Fruit fly (Drosophila melanogaster) whole organism, embryonic: Measurements from ENCODE around the gene beat-Ib.

ENCODE experiments used
- ATbp ChIP-seq: fragments of 200-800 bp; sonication (Bioruptor generic); optimal IDR thresholded peaks from 2 replicates; lab custom pipeline; 2017; ENCODE audit warnings: missing biosample characterization, mild to moderate bottlenecking, missing genetic modification characterization, missing genetic modification reagents
- Abd-B ChIP-seq: fragments of 200-800 bp; sonication (Bioruptor generic); optimal IDR thresholded peaks from 2 replicates; lab custom pipeline; 2018; ENCODE audit warnings: missing biosample characterization, mild to moderate bottlenecking, missing genetic modification characterization, moderate library complexity
- Ada2b ChIP-seq: fragments of 200-800 bp; sonication (Bioruptor generic); IDR thresholded peaks from 2 replicates; pipeline ENCODE4 v1.3.6; 2022; ENCODE audit warnings: missing biosample characterization, missing genetic modification characterization
- Awh ChIP-seq: fragments of 200-800 bp; sonication (Bioruptor generic); IDR thresholded peaks from 2 replicates; pipeline ENCODE4, ENCODE4 v1.3.6; 2022; ENCODE audit warnings: missing biosample characterization, missing genetic modification characterization
- CG10267 ChIP-seq: fragments of 200-800 bp; sonication (Bioruptor generic); optimal IDR thresholded peaks from 2 replicates; lab custom pipeline; 2018; ENCODE audit warnings: missing biosample characterization, mild to moderate bottlenecking, missing genetic modification characterization, moderate library complexity
- CG10462 ChIP-seq: fragments of 200-800 bp; sonication (Bioruptor generic); optimal IDR thresholded peaks from 2 replicates; lab custom pipeline; 2016; ENCODE audit warnings: missing biosample characterization, missing genetic modification characterization
- CG11093 ChIP-seq: fragments of 200-800 bp; sonication (Bioruptor generic); IDR thresholded peaks from 3 replicates; pipeline ENCODE4 v1.3.6; 2022; ENCODE audit warnings: missing biosample characterization, missing genetic modification characterization
- CG13424 ChIP-seq: fragments of 200-800 bp; sonication (Bioruptor generic); optimal IDR thresholded peaks from 2 replicates; lab custom pipeline; 2019; ENCODE audit warnings: missing biosample characterization, mild to moderate bottlenecking, missing genetic modification characterization, moderate library complexity
- CG15011 ChIP-seq: fragments of 200-800 bp; sonication (Bioruptor generic); optimal IDR thresholded peaks from 3 replicates; lab custom pipeline; 2018; ENCODE audit warnings: missing biosample characterization, mild to moderate bottlenecking, missing genetic modification characterization
- CG1529 ChIP-seq: fragments of 200-800 bp; sonication (Bioruptor generic); optimal IDR thresholded peaks from 3 replicates; lab custom pipeline; 2018; ENCODE audit warnings: missing biosample characterization, missing genetic modification characterization
- CG18262 ChIP-seq: fragments of 200-800 bp; optimal IDR thresholded peaks from 3 replicates; lab custom pipeline; 2019; ENCODE audit warnings: missing biosample characterization, mild to moderate bottlenecking, missing genetic modification characterization, moderate library complexity
- CG1832 ChIP-seq: fragments of 200-800 bp; sonication (Bioruptor generic); optimal IDR thresholded peaks from 2 replicates; lab custom pipeline; 2017; ENCODE audit warnings: missing biosample characterization, mild to moderate bottlenecking, missing genetic modification characterization, inconsistent platforms
- CG2712 ChIP-seq: fragments of 200-800 bp; optimal IDR thresholded peaks from 3 replicates; lab custom pipeline; 2019; ENCODE audit warnings: missing biosample characterization, mild to moderate bottlenecking, missing genetic modification characterization, moderate library complexity
- CG31224 ChIP-seq: fragments of 200-800 bp; sonication (Bioruptor generic); IDR thresholded peaks from 2 replicates; pipeline ENCODE4 v1.3.6; 2022; ENCODE audit warnings: missing biosample characterization, missing genetic modification characterization
- CG32772 ChIP-seq: fragments of 200-800 bp; sonication (Bioruptor generic); IDR thresholded peaks from 2 replicates; pipeline ENCODE4 v1.3.6; 2022; ENCODE audit warnings: missing biosample characterization, missing genetic modification characterization
- CG33557 ChIP-seq: fragments of 200-800 bp; sonication (Bioruptor generic); optimal IDR thresholded peaks from 2 replicates; lab custom pipeline; 2019; ENCODE audit warnings: missing biosample characterization, mild to moderate bottlenecking, missing genetic modification characterization, moderate library complexity
- CG3995 ChIP-seq: fragments of 200-800 bp; sonication (Bioruptor generic); optimal IDR thresholded peaks from 3 replicates; lab custom pipeline; 2016; ENCODE audit warnings: missing biosample characterization, missing genetic modification characterization
- CG4617 ChIP-seq: fragments of 200-800 bp; sonication (Bioruptor generic); optimal IDR thresholded peaks from 3 replicates; lab custom pipeline; 2016; ENCODE audit warnings: missing biosample characterization, missing genetic modification characterization, borderline replicate concordance
- CG6683 ChIP-seq: fragments of 200-800 bp; sonication (Bioruptor generic); optimal IDR thresholded peaks from 2 replicates; lab custom pipeline; 2017; ENCODE audit warnings: missing biosample characterization, mild to moderate bottlenecking, missing genetic modification characterization, missing genetic modification reagents
- CG7271 ChIP-seq: fragments of 200-800 bp; sonication (Bioruptor generic); optimal IDR thresholded peaks from 2 replicates; lab custom pipeline; 2018; ENCODE audit warnings: missing biosample characterization, mild to moderate bottlenecking, missing genetic modification characterization, moderate library complexity
- CG8359 ChIP-seq: fragments of 200-800 bp; sonication (Bioruptor generic); optimal IDR thresholded peaks from 2 replicates; lab custom pipeline; 2017; ENCODE audit warnings: missing biosample characterization, mild to moderate bottlenecking, missing genetic modification characterization, borderline replicate concordance
- CG9215 ChIP-seq: fragments of 200-800 bp; sonication (Bioruptor generic); IDR thresholded peaks from 2 replicates; pipeline ENCODE4 v1.3.6; 2022; ENCODE audit warnings: missing biosample characterization, missing genetic modification characterization
- CG9932 ChIP-seq: fragments of 200-800 bp; sonication (Bioruptor generic); IDR thresholded peaks from 2 replicates; pipeline ENCODE4 v1.3.6; 2022; ENCODE audit warnings: missing biosample characterization, missing genetic modification characterization
- Dip2 ChIP-seq: fragments of 200-800 bp; sonication (Bioruptor generic); IDR thresholded peaks from 2 replicates; pipeline ENCODE4 v1.3.6; 2022; ENCODE audit warnings: missing biosample characterization, missing genetic modification characterization
- Dref ChIP-seq: fragments of 200-800 bp; sonication (Bioruptor generic); IDR thresholded peaks from 2 replicates; pipeline ENCODE4 v1.3.6; 2022; ENCODE audit warnings: missing biosample characterization, missing genetic modification characterization
- Drgx ChIP-seq: fragments of 200-800 bp; sonication (Bioruptor generic); IDR thresholded peaks from 2 replicates; pipeline ENCODE4 v1.3.6; 2022; ENCODE audit warnings: missing biosample characterization, missing genetic modification characterization
- Fer2 ChIP-seq: fragments of 200-800 bp; sonication (Bioruptor generic); optimal IDR thresholded peaks from 2 replicates; lab custom pipeline; 2018; ENCODE audit warnings: missing biosample characterization, mild to moderate bottlenecking, missing genetic modification characterization, moderate library complexity
- Gug ChIP-seq: fragments of 200-800 bp; sonication (Bioruptor generic); IDR thresholded peaks from 4 replicates; pipeline ENCODE4 v1.3.6; 2022; ENCODE audit warnings: missing biosample characterization, missing genetic modification characterization
- HLHmδ ChIP-seq: fragments of 200-800 bp; sonication (Bioruptor generic); optimal IDR thresholded peaks from 2 replicates; lab custom pipeline; 2018; ENCODE audit warnings: missing biosample characterization, mild to moderate bottlenecking, missing genetic modification characterization, moderate library complexity
- Hey ChIP-seq: fragments of 200-800 bp; sonication (Bioruptor generic); optimal IDR thresholded peaks from 3 replicates; lab custom pipeline; 2018; ENCODE audit warnings: missing biosample characterization, mild to moderate bottlenecking, missing genetic modification characterization
- Hr78 ChIP-seq, 2 experiments: fragments of 200-800 bp in 1 of 2; fragments of >200 bp in 1 of 2; sonication (Bioruptor generic) in 1 of 2; optimal IDR thresholded peaks; 2 replicates each; lab custom pipeline; 2017 to 2019; ENCODE audit warnings: missing biosample characterization in 2 of 2, missing genetic modification characterization in 2 of 2, mild to moderate bottlenecking in 1 of 2, moderate library complexity in 1 of 2
- NC2α ChIP-seq: fragments of 200-800 bp; sonication (Bioruptor generic); optimal IDR thresholded peaks from 2 replicates; lab custom pipeline; 2016; ENCODE audit warnings: missing biosample characterization, missing genetic modification characterization
- Nf-YA ChIP-seq: fragments of 200-800 bp; sonication (Bioruptor generic); IDR thresholded peaks from 2 replicates; pipeline ENCODE4 v1.3.6; 2022; ENCODE audit warnings: missing biosample characterization, missing genetic modification characterization
- Pdp1 ChIP-seq, 2 experiments: fragments of 200-800 bp; sonication (Bioruptor generic); optimal IDR thresholded peaks; 3 replicates each; lab custom pipeline; 2016; ENCODE audit warnings: missing biosample characterization in 2 of 2, missing genetic modification characterization in 2 of 2, mild to moderate bottlenecking in 1 of 2, moderate library complexity in 1 of 2
- YL-1 ChIP-seq: fragments of 200-800 bp; sonication (Bioruptor generic); optimal IDR thresholded peaks from 3 replicates; lab custom pipeline; 2017; ENCODE audit warnings: missing biosample characterization, mild to moderate bottlenecking, missing genetic modification characterization
- abd-A ChIP-seq: fragments of 200-800 bp; sonication (Bioruptor generic); optimal IDR thresholded peaks from 3 replicates; lab custom pipeline; 2019; ENCODE audit warnings: missing biosample characterization, mild to moderate bottlenecking, missing genetic modification characterization, moderate library complexity
- cad ChIP-seq: fragments of >200 bp; optimal IDR thresholded peaks from 2 replicates; lab custom pipeline; 2017; ENCODE audit warnings: missing biosample characterization, missing genetic modification characterization
- croc ChIP-seq: fragments of 200-800 bp; sonication (Bioruptor generic); conservative IDR thresholded peaks from 3 replicates; pipeline ENCODE4 v1.3.6; 2022; ENCODE audit warnings: missing biosample characterization, missing genetic modification characterization
- dati ChIP-seq: fragments of 200-800 bp; sonication (Bioruptor generic); IDR thresholded peaks from 2 replicates; pipeline ENCODE4 v1.3.6; 2022; ENCODE audit warnings: missing biosample characterization, missing genetic modification characterization
- ewg ChIP-seq: fragments of 200-800 bp; sonication (Bioruptor generic); optimal IDR thresholded peaks from 3 replicates; lab custom pipeline; 2017; ENCODE audit warnings: mild to moderate bottlenecking, missing biosample characterization, missing genetic modification reagents, missing genetic modification characterization
- gt ChIP-seq: fragments of 200-800 bp; sonication (Bioruptor generic); IDR thresholded peaks from 2 replicates; pipeline ENCODE4 v1.3.6; 2022; ENCODE audit warnings: missing biosample characterization, missing genetic modification characterization
- inv ChIP-seq: fragments of 200-800 bp; sonication (Bioruptor generic); IDR thresholded peaks from 2 replicates; pipeline ENCODE4 v1.3.6; 2022; ENCODE audit warnings: missing biosample characterization, missing genetic modification characterization; ENCODE audit not compliant: partially characterized antibody
- kay ChIP-seq: fragments of 200-800 bp; sonication (Bioruptor generic); optimal IDR thresholded peaks from 2 replicates; lab custom pipeline; 2016; ENCODE audit warnings: missing biosample characterization, missing genetic modification characterization
- kni ChIP-seq: fragments of 200-800 bp; sonication (Bioruptor generic); optimal IDR thresholded peaks from 3 replicates; lab custom pipeline; 2017; ENCODE audit warnings: mild to moderate bottlenecking, missing biosample characterization, missing genetic modification reagents, missing genetic modification characterization
- lab ChIP-seq: fragments of 200-800 bp; sonication (Bioruptor generic); optimal IDR thresholded peaks from 3 replicates; lab custom pipeline; 2017; ENCODE audit warnings: missing biosample characterization, missing genetic modification characterization, mild to moderate bottlenecking, moderate library complexity, missing genetic modification reagents
- sima ChIP-seq: fragments of 200-800 bp; sonication (Bioruptor generic); optimal IDR thresholded peaks from 2 replicates; lab custom pipeline; 2016; ENCODE audit warnings: missing biosample characterization, missing genetic modification characterization
- sqz ChIP-seq: fragments of 200-800 bp; sonication (Bioruptor generic); optimal IDR thresholded peaks from 3 replicates; lab custom pipeline; 2018; ENCODE audit warnings: missing biosample characterization, mild to moderate bottlenecking, missing genetic modification characterization
- vfl ChIP-seq: fragments of 200-800 bp; sonication (Bioruptor generic); optimal IDR thresholded peaks from 2 replicates; lab custom pipeline; 2016; ENCODE audit warnings: missing biosample characterization, missing genetic modification characterization
- zen2 ChIP-seq: fragments of 200-800 bp; sonication (Bioruptor generic); IDR thresholded peaks from 3 replicates; pipeline ENCODE4 v1.3.6; 2022; ENCODE audit warnings: missing biosample characterization, missing genetic modification characterization; ENCODE audit not compliant: partially characterized antibody

Gene beat-Ib

dm6 chr2L:15910937-15911590 is 51.2 kb downstream of the beat-Ib start (continued):
- TF ChIP-seq Fer2 (tag; lab: Kevin White, UChicago): peak; percentile 87
- TF ChIP-seq kay (GFP tag; lab: Kevin White, UChicago): peak; percentile 94
- TF ChIP-seq Gug (GFP tag; lab: Robert Waterston, UW): peak; percentile 89
- peak; percentile 95 for TF ChIP-seq CG10462 (GFP tag; lab: Kevin White, UChicago)
- TF ChIP-seq croc (GFP tag; lab: Robert Waterston, UW): peak; percentile 93
- peak; percentile 90 for TF ChIP-seq CG10267 (tag; lab: Kevin White, UChicago)
- TF ChIP-seq CG6683 (GFP tag; lab: Kevin White, UChicago): peak; percentile 82
- TF ChIP-seq Nf-YA (GFP tag; lab: Robert Waterston, UW): peak; percentile 85
- peak; percentile 89 for TF ChIP-seq CG15011 (GFP tag; lab: Kevin White, UChicago)
- peak; percentile 97 for TF ChIP-seq CG18262
- peak; percentile 93 for TF ChIP-seq Awh (GFP tag; lab: Robert Waterston, UW)
- peak; percentile 93 for TF ChIP-seq kni
- TF ChIP-seq lab: peak; percentile 95
- peak; percentile 96 for TF ChIP-seq CG1529
- no peak for TF ChIP-seq cad (GFP tag; lab: Kevin White, UChicago)
- peak; percentile 93 for TF ChIP-seq Abd-B (GFP tag; lab: Kevin White, UChicago)
- peak; percentile 97 for TF ChIP-seq CG32772 (GFP tag; lab: Robert Waterston, UW)
- peak; percentile 90 for TF ChIP-seq CG8359 (GFP tag; lab: Kevin White, UChicago)
- peak; percentile 96 for TF ChIP-seq Drgx (GFP tag; lab: Robert Waterston, UW)
- TF ChIP-seq CG31224 (GFP tag; lab: Robert Waterston, UW): peak; percentile 97
- peak; percentile 98 for TF ChIP-seq HLHmδ (GFP tag; lab: Kevin White, UChicago)
- peak; percentile 71 for TF ChIP-seq CG7271 (tag; lab: Kevin White, UChicago)
- TF ChIP-seq gt: peak; percentile 75
- TF ChIP-seq Hey (tag; lab: Kevin White, UChicago): peak; percentile 2
- TF ChIP-seq inv (GFP tag; lab: Robert Waterston, UW): peak; percentile 44; the same call in 1 of the 2 replicates
- no peak for TF ChIP-seq CG1832 (GFP tag; lab: Kevin White, UChicago)
- TF ChIP-seq CG9215 (GFP tag; lab: Robert Waterston, UW): peak; percentile 90
- no peak for TF ChIP-seq Dref (GFP tag; lab: Robert Waterston, UW)
- TF ChIP-seq abd-A (tag; lab: Kevin White, UChicago): no peak
- peak; percentile 87 for TF ChIP-seq vfl (GFP tag; lab: Kevin White, UChicago)
- TF ChIP-seq sqz (GFP tag; lab: Kevin White, UChicago): peak; percentile 92
- peak; percentile 94 for TF ChIP-seq ewg (GFP tag; lab: Kevin White, UChicago)
- TF ChIP-seq CG4617 (GFP tag; lab: Kevin White, UChicago): peak; percentile 84
- no peak for TF ChIP-seq Hr78 (GFP tag; optimal IDR thresholded peaks at IDR 0.05; lab: Kevin White, UChicago)
- peak; percentile 93 for TF ChIP-seq Ada2b (GFP tag; lab: Robert Waterston, UW)
- TF ChIP-seq CG33557 (GFP tag; lab: Kevin White, UChicago): peak; percentile 90
- TF ChIP-seq YL-1 (GFP tag; lab: Kevin White, UChicago): peak; percentile 81
- peak; percentile 92 for TF ChIP-seq CG11093 (GFP tag; lab: Robert Waterston, UW)
- peak; percentile 85; the same call in 1 of the 2 replicates for TF ChIP-seq dati (GFP tag; lab: Robert Waterston, UW)
- peak; percentile 97 for TF ChIP-seq CG13424 (tag; lab: Kevin White, UChicago)
- peak; percentile 91 to 96 for TF ChIP-seq Pdp1 (GFP tag; optimal IDR thresholded peaks at IDR 0.05; lab: Kevin White, UChicago)
- TF ChIP-seq Dip2 (GFP tag; lab: Robert Waterston, UW): peak; percentile 64
- TF ChIP-seq zen2: no peak
- peak; percentile 70 for TF ChIP-seq CG3995 (GFP tag; lab: Kevin White, UChicago)
- TF ChIP-seq CG2712 (tag; lab: Kevin White, UChicago): peak; percentile 96
- TF ChIP-seq sima (GFP tag; lab: Kevin White, UChicago): peak; percentile 77
- peak; percentile 85 for TF ChIP-seq CG9932
- TF ChIP-seq NC2α (GFP tag; lab: Kevin White, UChicago): peak; percentile 97
- TF ChIP-seq ATbp (GFP tag; lab: Kevin White, UChicago): peak; percentile 96
